Worm (Caenorhabditis elegans): ENCODE measurements around the gene srbc-56.

DNA sequence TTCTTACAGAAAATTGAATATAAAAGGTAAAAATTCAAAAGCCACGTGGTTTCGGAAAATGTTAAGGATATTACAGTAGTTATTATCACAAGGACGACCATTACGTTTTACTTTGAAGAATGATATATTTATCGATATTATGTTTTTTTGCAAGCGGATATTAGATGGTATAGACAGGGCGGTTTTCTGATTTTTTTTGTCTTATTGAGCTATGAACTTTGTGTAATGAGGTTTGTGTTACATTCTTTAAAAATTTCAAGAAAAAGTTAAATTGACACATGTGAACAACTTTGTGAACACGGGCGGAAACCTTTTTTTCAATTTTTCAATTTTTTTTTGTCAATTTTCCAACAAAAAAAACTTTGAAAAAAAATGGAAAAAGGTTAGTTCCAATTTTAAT is 6.6 kb downstream of the srbc-56 start, which contains the start of gene srbc-50:
- TF ChIP-seq efl-1 (optimal IDR thresholded peaks at IDR 0.05) (no peak), efl-1 (GFP tag; optimal IDR thresholded peaks at IDR 0.05 in 1 of 2) (no peak), zag-1 (tag; optimal IDR thresholded peaks at IDR 0.05) (no peak), nhr-11 (tag; optimal IDR thresholded peaks at IDR 0.05) (no peak), ets-5 (GFP tag; IDR thresholded peaks at IDR 0.05) (no peak)

Data from whole organism, L1 larva.